Fruit fly (Drosophila melanogaster): Measurements from ENCODE around the gene CG13847.

The CG13847 gene

DNA sequence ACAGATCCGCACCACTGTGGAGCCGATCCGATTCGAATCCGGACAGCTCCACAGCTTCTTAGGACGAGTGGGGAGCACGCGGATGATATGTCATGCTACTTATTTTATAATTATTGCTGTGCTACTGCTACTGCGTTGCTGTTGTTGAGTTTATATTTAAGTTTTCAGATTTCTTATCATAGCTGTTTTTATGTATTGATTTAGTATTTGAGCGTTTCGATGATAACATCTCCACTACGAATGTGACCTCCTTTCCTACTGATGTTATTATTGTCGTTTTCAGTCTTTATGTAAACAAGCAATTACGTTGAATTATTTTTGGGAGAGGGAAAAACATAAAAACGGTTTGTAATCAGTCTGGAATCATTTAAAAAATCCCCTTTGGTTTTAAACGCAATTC, 20.1 kb upstream of the CG13847 start:
- TF ChIP-seq grn (GFP tag; optimal IDR thresholded peaks at IDR 0.05) (peak; percentile 59), C15 (GFP tag; IDR thresholded peaks at IDR 0.05) (no peak), exex (tag; optimal IDR thresholded peaks at IDR 0.05) (peak; percentile 51), Pdp1 (GFP tag; optimal IDR thresholded peaks at IDR 0.05) (peak in 1 of 2 experiments; percentile 67), Poxn (GFP tag; IDR thresholded peaks at IDR 0.05) (no peak), CG14965 (GFP tag; optimal IDR thresholded peaks at IDR 0.05; ENCODE audit: borderline replicate concordance) (no peak), CG34376 (GFP tag; optimal IDR thresholded peaks at IDR 0.05) (peak; percentile 98)

DNA sequence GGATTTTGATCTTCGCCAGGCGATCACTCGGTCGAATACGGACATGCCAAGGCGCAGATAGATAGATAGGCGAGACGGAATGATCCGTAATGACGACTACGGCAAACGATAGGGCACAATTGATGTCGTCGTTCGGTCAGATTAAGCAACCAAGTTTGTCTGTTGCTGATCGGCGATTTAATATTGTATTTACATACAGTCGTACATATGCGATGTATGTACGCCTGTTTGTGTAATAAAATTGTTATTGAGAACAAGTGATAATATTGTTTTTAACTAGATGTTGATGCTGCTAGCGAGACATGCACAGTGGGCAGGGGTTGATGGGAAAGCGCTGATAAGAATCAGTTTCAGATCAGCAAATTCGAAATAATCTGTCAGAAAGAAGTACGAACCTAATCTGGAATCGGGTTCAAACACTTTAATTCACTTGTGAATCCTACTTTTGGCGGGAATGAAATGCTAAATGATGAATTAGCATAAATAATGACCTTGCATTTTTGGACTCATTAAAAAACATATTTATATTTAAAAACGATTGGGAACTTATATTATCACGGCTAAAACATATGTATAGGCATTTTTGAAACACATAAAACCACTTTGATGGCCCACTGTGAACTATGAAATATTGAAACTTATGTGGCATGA, 19.5 kb upstream of the CG13847 start:
- TF ChIP-seq sens (GFP tag) = peak; percentile 66
- no peak for TF ChIP-seq Spps (tag; optimal IDR thresholded peaks at IDR 0.05)
- no peak for TF ChIP-seq D19A (tag; optimal IDR thresholded peaks at IDR 0.05)
- TF ChIP-seq Abd-B (GFP tag; optimal IDR thresholded peaks at IDR 0.05) = no peak
- no peak for TF ChIP-seq CG8924 (tag; optimal IDR thresholded peaks at IDR 0.05)
- no peak for TF ChIP-seq vnd (GFP tag; IDR thresholded peaks at IDR 0.05; ENCODE audit: partially characterized antibody)
- no peak for TF ChIP-seq hbn (GFP tag; IDR thresholded peaks at IDR 0.05; ENCODE audit: partially characterized antibody)
- TF ChIP-seq sc (optimal IDR thresholded peaks at IDR 0.05) = no peak
- no peak for TF ChIP-seq sc (GFP tag; optimal IDR thresholded peaks at IDR 0.05)
- TF ChIP-seq Xbp1 (GFP tag; optimal IDR thresholded peaks at IDR 0.05) = no peak
- no peak for TF ChIP-seq CG6765 (GFP tag; optimal IDR thresholded peaks at IDR 0.05)
- TF ChIP-seq CoRest (tag; optimal IDR thresholded peaks at IDR 0.05) = peak; percentile 14
- no peak for TF ChIP-seq Jarid2 (GFP tag; optimal IDR thresholded peaks at IDR 0.05)
- 0 out of 3 replicates have a peak, but pooled peaks have one; percentile 40 for TF ChIP-seq CG11695 (GFP tag; IDR thresholded peaks at IDR 0.05)
- no peak for TF ChIP-seq Blimp-1 (GFP tag; optimal IDR thresholded peaks at IDR 0.05)
- TF ChIP-seq vvl (GFP tag; IDR thresholded peaks at IDR 0.05) = no peak
- no peak for TF ChIP-seq CG17568 (GFP tag; optimal IDR thresholded peaks at IDR 0.05)
- peak; percentile 6 for TF ChIP-seq grau (tag; optimal IDR thresholded peaks at IDR 0.05)
- TF ChIP-seq CG11696 (GFP tag; IDR thresholded peaks at IDR 0.05) = no peak
- no peak for TF ChIP-seq ab (GFP tag; optimal IDR thresholded peaks at IDR 0.05)
- no peak for TF ChIP-seq Scr (GFP tag; IDR thresholded peaks at IDR 0.05; ENCODE audit: partially characterized antibody)
- TF ChIP-seq Ada2b (GFP tag; IDR thresholded peaks at IDR 0.05) = 0 out of 2 replicates have a peak, but pooled peaks have one; percentile 6
- no peak for TF ChIP-seq slou (GFP tag; optimal IDR thresholded peaks at IDR 0.05)
- TF ChIP-seq ro (GFP tag; IDR thresholded peaks at IDR 0.05) = no peak
- TF ChIP-seq Meics (GFP tag; optimal IDR thresholded peaks at IDR 0.05) = no peak
- TF ChIP-seq esg (GFP tag; conservative IDR thresholded peaks at IDR 0.05) = no peak
- no peak for TF ChIP-seq Hmx (GFP tag; optimal IDR thresholded peaks at IDR 0.05)
- no peak for TF ChIP-seq en (GFP tag; optimal IDR thresholded peaks at IDR 0.05)
- TF ChIP-seq MESR4 (GFP tag; optimal IDR thresholded peaks at IDR 0.05) = no peak
- peak; percentile 31 for TF ChIP-seq CG18262 (tag; optimal IDR thresholded peaks at IDR 0.05)
- no peak for TF ChIP-seq HLH3B (GFP tag; IDR thresholded peaks at IDR 0.05)
- TF ChIP-seq cas (GFP tag; IDR thresholded peaks at IDR 0.05) = no peak
- no peak for TF ChIP-seq CG4730 (GFP tag; IDR thresholded peaks at IDR 0.05)
- peak in 1 of 2 experiments; percentile 2 for TF ChIP-seq Hr51 (GFP tag; optimal IDR thresholded peaks at IDR 0.05)
- TF ChIP-seq CG12299 (tag; optimal IDR thresholded peaks at IDR 0.05) = no peak
- TF ChIP-seq CG8290 (GFP tag; optimal IDR thresholded peaks at IDR 0.05) = no peak
- TF ChIP-seq CG8290 (tag; optimal IDR thresholded peaks at IDR 0.05) = no peak
- no peak for TF ChIP-seq Mes4 (GFP tag; optimal IDR thresholded peaks at IDR 0.05)
- no peak for TF ChIP-seq CG9797 (GFP tag; optimal IDR thresholded peaks at IDR 0.05)
- TF ChIP-seq CG13296 (GFP tag; optimal IDR thresholded peaks at IDR 0.05) = peak; percentile 1
- peak; percentile 84 for TF ChIP-seq CG34376 (GFP tag; optimal IDR thresholded peaks at IDR 0.05)
- TF ChIP-seq CG42726 (GFP tag; IDR thresholded peaks at IDR 0.05; ENCODE audit: partially characterized antibody) = no peak
- no peak for TF ChIP-seq zen (tag; optimal IDR thresholded peaks at IDR 0.05)

All from whole organism, embryonic.